Fruit fly (Drosophila melanogaster): ENCODE results near the gene CASK.

dm6 chr3R:21832203-21832602, 9.7 kb upstream of the CASK start, which contains the start of gene Gr93a:
- TF ChIP-seq Dll (optimal IDR thresholded peaks at IDR 0.05): no peak
- no peak for TF ChIP-seq usp (GFP tag; optimal IDR thresholded peaks at IDR 0.05)
- no peak for TF ChIP-seq psq (optimal IDR thresholded peaks at IDR 0.05)
- TF ChIP-seq pan (optimal IDR thresholded peaks at IDR 0.05): no peak
- no peak for TF ChIP-seq CG8478 (optimal IDR thresholded peaks at IDR 0.05)

All from whole organism.